Fruit fly (Drosophila melanogaster): Measurements from ENCODE around the gene Etfb.

The Etfb gene

DNA sequence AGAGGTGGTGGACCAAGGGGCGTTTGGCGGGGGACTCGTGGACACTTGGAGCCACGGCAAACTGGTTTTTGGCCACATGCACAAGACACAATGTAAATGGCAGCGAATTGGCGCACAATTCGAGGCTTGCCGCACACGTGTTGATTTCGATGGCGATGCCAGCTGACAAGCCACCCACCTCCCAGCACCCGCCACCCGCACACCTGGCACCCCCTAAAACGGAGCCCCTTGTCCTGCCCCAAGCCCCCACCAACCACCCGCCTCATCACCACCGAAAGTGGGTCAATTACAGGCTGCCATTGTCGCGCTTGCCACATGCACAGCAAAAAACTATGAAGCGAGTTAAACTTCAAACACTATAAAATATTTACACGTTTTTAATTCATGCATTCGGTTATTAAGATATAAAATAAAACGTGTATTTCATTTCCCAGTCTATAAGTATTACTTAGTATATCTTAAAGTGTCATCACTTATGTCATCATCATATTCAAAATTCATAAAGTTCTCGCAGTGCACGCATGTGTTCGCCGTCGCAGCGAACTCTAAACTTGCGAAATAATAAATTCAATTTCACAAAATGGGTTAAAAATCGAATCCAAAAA lies 44.5 kb downstream of the Etfb start (continued):
- TF ChIP-seq Eip78C (GFP tag) (peak; percentile 80), Hr39 (GFP tag; optimal IDR thresholded peaks at IDR 0.05) (peak; percentile 43), CG9139 (GFP tag; optimal IDR thresholded peaks at IDR 0.05) (no peak), CG34406 (GFP tag; optimal IDR thresholded peaks at IDR 0.05) (peak; percentile 62), cyc (GFP tag; optimal IDR thresholded peaks at IDR 0.05) (peak; percentile 39), Ets96B (tag; optimal IDR thresholded peaks at IDR 0.05) (peak; percentile 46), CG15336 (GFP tag; IDR thresholded peaks at IDR 0.05) (peak; percentile 88), CG3032 (tag; optimal IDR thresholded peaks at IDR 0.05) (peak; percentile 26), Met (GFP tag; optimal IDR thresholded peaks at IDR 0.05) (peak; percentile 59)

DNA sequence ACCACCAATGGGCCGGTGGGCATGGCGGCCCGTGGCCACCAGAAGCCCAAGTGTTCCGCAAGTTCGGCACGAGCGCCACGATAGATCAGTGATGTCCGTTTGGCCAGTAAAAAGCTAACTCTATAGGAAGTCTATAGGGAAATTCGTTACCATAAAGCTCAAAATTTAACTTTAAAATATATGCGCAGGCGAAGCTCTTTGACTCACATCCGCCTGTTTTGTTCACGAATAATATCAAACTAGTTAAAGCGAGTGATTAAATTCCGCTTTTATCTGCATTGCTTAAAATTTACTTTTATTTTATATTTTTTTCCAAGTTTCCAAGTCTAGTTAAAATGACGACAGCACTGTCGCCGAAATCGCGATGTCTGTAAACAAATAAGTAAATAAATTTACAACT lies 45.1 kb downstream of the Etfb start:
- peak; percentile 22 for TF ChIP-seq CG6808 (GFP tag; optimal IDR thresholded peaks at IDR 0.05)
- no peak for TF ChIP-seq CG6792 (GFP tag; optimal IDR thresholded peaks at IDR 0.05)
- peak; percentile 35 for TF ChIP-seq CG11902 (GFP tag; optimal IDR thresholded peaks at IDR 0.05)
- no peak for TF ChIP-seq Eip93F (GFP tag; optimal IDR thresholded peaks at IDR 0.05)
- no peak for TF ChIP-seq fd85E (GFP tag; optimal IDR thresholded peaks at IDR 0.05)
- no peak for TF ChIP-seq Hr38 (GFP tag; optimal IDR thresholded peaks at IDR 0.05)
- TF ChIP-seq Hr39 (GFP tag; optimal IDR thresholded peaks at IDR 0.05), result peak; percentile 42
- TF ChIP-seq CG16779 (tag; optimal IDR thresholded peaks at IDR 0.05), result no peak
- TF ChIP-seq CG34406 (GFP tag; optimal IDR thresholded peaks at IDR 0.05), result peak; percentile 27
- TF ChIP-seq Smox (GFP tag; optimal IDR thresholded peaks at IDR 0.05), result peak; percentile 42
- TF ChIP-seq CG8119 (GFP tag; IDR thresholded peaks at IDR 0.05), result peak; percentile 74
- no peak for TF ChIP-seq CG9139 (GFP tag; optimal IDR thresholded peaks at IDR 0.05)
- peak; percentile 35 for TF ChIP-seq CG3032 (tag; optimal IDR thresholded peaks at IDR 0.05)
- peak; percentile 55 for TF ChIP-seq acj6 (GFP tag; optimal IDR thresholded peaks at IDR 0.05)
- peak; percentile 75 for TF ChIP-seq svp (GFP tag)
- TF ChIP-seq CG31627 (GFP tag; optimal IDR thresholded peaks at IDR 0.05), result peak; percentile 38
- peak; percentile 30 for TF ChIP-seq Lpt (GFP tag; optimal IDR thresholded peaks at IDR 0.05)
- peak; percentile 85 for TF ChIP-seq CG32006 (GFP tag; optimal IDR thresholded peaks at IDR 0.05)
- no peak for TF ChIP-seq fkh (GFP tag; optimal IDR thresholded peaks at IDR 0.05)
- peak; percentile 93 for TF ChIP-seq Eip78C (GFP tag)
- TF ChIP-seq CG11294 (GFP tag; IDR thresholded peaks at IDR 0.05), result peak; percentile 34; the same call in 1 of the 2 replicates
- peak; percentile 74 for TF ChIP-seq CG15336 (GFP tag; IDR thresholded peaks at IDR 0.05)
- TF ChIP-seq OdsH (GFP tag; optimal IDR thresholded peaks at IDR 0.05), result peak; percentile 64
- peak; percentile 48 for TF ChIP-seq Eip75B (GFP tag; optimal IDR thresholded peaks at IDR 0.05)
- TF ChIP-seq dsx (GFP tag; optimal IDR thresholded peaks at IDR 0.05; ENCODE audit: poor library complexity, severe bottlenecking), result no peak
- TF ChIP-seq CG8632 (GFP tag; optimal IDR thresholded peaks at IDR 0.05), result no peak
- TF ChIP-seq CG11762 (GFP tag; optimal IDR thresholded peaks at IDR 0.05; ENCODE audit: insufficient read depth), result no peak
- TF ChIP-seq esn (GFP tag; optimal IDR thresholded peaks at IDR 0.05), result peak; percentile 59
- no peak for TF ChIP-seq CG7368 (GFP tag; optimal IDR thresholded peaks at IDR 0.05)
- TF ChIP-seq Hr4 (GFP tag; optimal IDR thresholded peaks at IDR 0.05), result peak; percentile 85
- 0 out of 2 replicates have a peak, but pooled peaks have one; percentile 14 for TF ChIP-seq Gug (GFP tag; IDR thresholded peaks at IDR 0.05)
- peak; percentile 73 for TF ChIP-seq CG4318 (GFP tag; optimal IDR thresholded peaks at IDR 0.05)
- TF ChIP-seq CG10669 (GFP tag; optimal IDR thresholded peaks at IDR 0.05), result peak; percentile 26
- no peak for TF ChIP-seq net (GFP tag; optimal IDR thresholded peaks at IDR 0.05)
- TF ChIP-seq CG6276 (GFP tag; optimal IDR thresholded peaks at IDR 0.05), result peak; percentile 45
- peak; percentile 65 for TF ChIP-seq topi (GFP tag; optimal IDR thresholded peaks at IDR 0.05)
- peak; percentile 14 for TF ChIP-seq Sox14 (GFP tag; optimal IDR thresholded peaks at IDR 0.05)
- peak; percentile 76 for TF ChIP-seq eg (GFP tag; IDR thresholded peaks at IDR 0.05)
- no peak for TF ChIP-seq CG1621 (tag; optimal IDR thresholded peaks at IDR 0.05)
- no peak for TF ChIP-seq CG6854 (GFP tag; optimal IDR thresholded peaks at IDR 0.05)
- TF ChIP-seq achi (GFP tag; optimal IDR thresholded peaks at IDR 0.05), result peak; percentile 50
- no peak for TF ChIP-seq CG8319 (GFP tag; optimal IDR thresholded peaks at IDR 0.05)
- peak in 1 of 2 experiments; percentile 54 for TF ChIP-seq salr (GFP tag; optimal IDR thresholded peaks at IDR 0.05)
- TF ChIP-seq vri (GFP tag; optimal IDR thresholded peaks at IDR 0.05), result no peak
- peak; percentile 12 for TF ChIP-seq Ets21C (GFP tag; optimal IDR thresholded peaks at IDR 0.05)
- peak; percentile 57 for TF ChIP-seq Sox102F (GFP tag; optimal IDR thresholded peaks at IDR 0.05)
